Worm (Caenorhabditis elegans): ENCODE data around the gene Y37H2A.13.

DNA sequence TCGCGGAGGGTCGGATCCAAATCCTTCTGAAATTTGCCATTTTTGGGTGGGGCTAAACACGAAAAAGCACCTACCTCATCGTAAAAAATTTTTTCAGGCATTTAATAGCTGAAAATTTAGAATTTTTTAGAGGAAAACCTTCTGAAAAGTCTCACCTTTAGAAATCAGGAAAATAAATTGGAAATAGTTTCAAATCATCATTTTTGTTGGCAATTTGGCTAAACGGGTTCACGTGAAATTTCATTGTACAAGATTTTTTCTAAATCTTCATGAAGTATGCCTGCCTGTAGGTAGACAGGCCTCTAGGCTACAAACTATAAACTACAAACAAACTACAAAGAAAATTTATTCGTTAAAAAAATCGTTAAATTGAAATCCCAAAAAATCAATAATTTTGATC, 25.6 kb downstream of the Y37H2A.13 start, which contains the start of gene C14A6.7:
- TF ChIP-seq pha-4 (tag; optimal IDR thresholded peaks at IDR 0.05) (no peak), nhr-28 (tag; optimal IDR thresholded peaks at IDR 0.05) (no peak), ztf-11 (tag; optimal IDR thresholded peaks at IDR 0.05) (no peak), lsy-2 (tag; optimal IDR thresholded peaks at IDR 0.05) (no peak), lin-13 (tag; optimal IDR thresholded peaks at IDR 0.05) (no peak), ceh-43 (GFP tag; optimal IDR thresholded peaks at IDR 0.05) (no peak)
